Worm (Caenorhabditis elegans) whole organism, L4 larva: Measurements from ENCODE around the gene rab-7.

Source experiments
- D1046.2 ChIP-seq: fragments of 200-800 bp; sonication (Bioruptor generic); IDR thresholded peaks from 2 replicates; pipeline ENCODE4 v1.3.6; 2022; ENCODE audit warnings: missing genetic modification characterization, missing compliant biosample characterization
- F10B5.3 ChIP-seq: sonication (generic microtip); optimal IDR thresholded peaks from 2 replicates; lab custom pipeline; 2016; ENCODE audit warnings: mild to moderate bottlenecking, missing genetic modification characterization, missing compliant biosample characterization
- F49E8.2 ChIP-seq: sonication (generic microtip); optimal IDR thresholded peaks from 2 replicates; lab custom pipeline; 2016; ENCODE audit warnings: missing compliant biosample characterization, mild to moderate bottlenecking, missing genetic modification characterization, borderline replicate concordance
- T26A8.4 ChIP-seq: fragments of 200-800 bp; sonication (Bioruptor generic); IDR thresholded peaks from 2 replicates; pipeline ENCODE4 v1.3.6; 2022; ENCODE audit warnings: missing genetic modification characterization, missing compliant biosample characterization
- Y48G9A.11 ChIP-seq: fragments of 200-800 bp; sonication (Bioruptor generic); IDR thresholded peaks from 2 replicates; pipeline ENCODE4 v1.3.6; 2022; ENCODE audit warnings: missing genetic modification reagents, missing genetic modification characterization, missing compliant biosample characterization
- Y75B8A.6 ChIP-seq: fragments of 200-800 bp; sonication (Bioruptor generic); IDR thresholded peaks from 2 replicates; pipeline ENCODE4 v1.3.6; 2022; ENCODE audit warnings: missing genetic modification reagents, missing genetic modification characterization, missing compliant biosample characterization
- ZK337.2 ChIP-seq: fragments of 200-800 bp; sonication (Bioruptor generic); IDR thresholded peaks from 2 replicates; pipeline ENCODE4 v1.3.6; 2022; ENCODE audit warnings: missing genetic modification reagents, missing genetic modification characterization, missing compliant biosample characterization
- ZK546.5 ChIP-seq, 2 experiments: sonication (generic microtip); optimal IDR thresholded peaks; 2 replicates each; lab custom pipeline; 2017; ENCODE audit warnings: missing biosample characterization in 2 of 2, missing genetic modification characterization in 2 of 2
- aha-1 ChIP-seq: fragments of 150-350 bp; peaks from one replicate; lab custom pipeline; 2014; ENCODE audit warnings: missing biosample characterization, missing genetic modification characterization
- aly-2 ChIP-seq: sonication (generic microtip); optimal IDR thresholded peaks from 2 replicates; lab custom pipeline; 2018; ENCODE audit warnings: missing biosample characterization, missing genetic modification characterization
- ceh-20 ChIP-seq: fragments of 200-800 bp; sonication (Bioruptor generic); IDR thresholded peaks from 2 replicates; pipeline ENCODE4 v1.3.6; 2022; ENCODE audit warnings: missing genetic modification reagents, missing genetic modification characterization, missing compliant biosample characterization
- ceh-28 ChIP-seq: fragments of 150-350 bp; optimal IDR thresholded peaks from 2 replicates; lab custom pipeline; 2014; ENCODE audit warnings: missing biosample characterization, missing genetic modification reagents, missing genetic modification characterization
- ceh-82 ChIP-seq: sonication (generic microtip); optimal IDR thresholded peaks from 2 replicates; lab custom pipeline; 2017; ENCODE audit warnings: missing biosample characterization, missing genetic modification characterization
- daf-12 ChIP-seq: fragments of 150-350 bp; optimal IDR thresholded peaks from 2 replicates; lab custom pipeline; 2014; ENCODE audit warnings: missing biosample characterization, missing genetic modification reagents, missing genetic modification characterization
- daf-16 ChIP-seq, 3 experiments: sonication (generic microtip); optimal IDR thresholded peaks; 2 replicates each; lab custom pipeline; 2016 to 2017; ENCODE audit warnings: missing genetic modification characterization in 3 of 3, missing genetic modification reagents in 3 of 3, mild to moderate bottlenecking in 2 of 3, missing compliant biosample characterization in 2 of 3, missing biosample characterization in 1 of 3, moderate library complexity in 1 of 3
- daf-19 ChIP-seq: fragments of 200-800 bp; sonication (Bioruptor generic); conservative IDR thresholded peaks from 2 replicates; pipeline ENCODE4 v1.3.6; 2022; ENCODE audit warnings: missing genetic modification characterization, missing compliant biosample characterization
- daf-8 ChIP-seq: fragments of 200-800 bp; sonication (Bioruptor generic); IDR thresholded peaks from 2 replicates; pipeline ENCODE4 v1.3.6; 2022; ENCODE audit warnings: missing genetic modification characterization, missing compliant biosample characterization
- dmd-6 ChIP-seq: fragments of 200-800 bp; sonication (Bioruptor generic); IDR thresholded peaks from 2 replicates; pipeline ENCODE4 v1.3.6; 2022; ENCODE audit warnings: missing genetic modification reagents, missing genetic modification characterization, missing compliant biosample characterization
- egl-27 ChIP-seq: sonication (generic microtip); optimal IDR thresholded peaks from 3 replicates; lab custom pipeline; 2017; ENCODE audit warnings: missing biosample characterization, missing genetic modification reagents, missing genetic modification characterization
- hif-1 ChIP-seq, 2 experiments: sonication (generic microtip); optimal IDR thresholded peaks; 2 replicates each; lab custom pipeline; 2016 to 2017; ENCODE audit warnings: missing compliant biosample characterization in 2 of 2, missing genetic modification characterization in 2 of 2, missing genetic modification reagents in 2 of 2, missing genotype in 2 of 2, mild to moderate bottlenecking in 1 of 2
- hlh-11 ChIP-seq: fragments of 200-800 bp; sonication (Bioruptor generic); optimal IDR thresholded peaks from 2 replicates; lab custom pipeline; 2018; ENCODE audit warnings: mild to moderate bottlenecking, missing genetic modification characterization, missing compliant biosample characterization
- lim-7 ChIP-seq: fragments of 200-800 bp; sonication (Bioruptor generic); IDR thresholded peaks from 2 replicates; pipeline ENCODE4 v1.3.6; 2022; ENCODE audit warnings: missing genetic modification characterization, missing compliant biosample characterization
- lin-13 ChIP-seq: fragments of 150-350 bp; optimal IDR thresholded peaks from 2 replicates; lab custom pipeline; 2014; ENCODE audit warnings: missing biosample characterization, missing genetic modification reagents, missing genetic modification characterization
- madf-5 ChIP-seq, 2 experiments: fragments of 200-800 bp; sonication (Bioruptor generic); IDR thresholded peaks; 2 replicates each; pipeline ENCODE4 v1.3.6; 2022; ENCODE audit warnings: missing compliant biosample characterization in 2 of 2, missing genetic modification characterization in 2 of 2
- madf-9 ChIP-seq: fragments of 200-800 bp; sonication (Bioruptor generic); conservative IDR thresholded peaks from 2 replicates; pipeline ENCODE4 v1.3.6; 2022; ENCODE audit warnings: missing genetic modification reagents, missing genetic modification characterization, missing compliant biosample characterization
- mep-1 ChIP-seq: fragments of 150-350 bp; sonication (generic microtip); optimal IDR thresholded peaks from 3 replicates; lab custom pipeline; 2014; ENCODE audit warnings: missing biosample characterization, missing genetic modification characterization
- mes-2 ChIP-seq: sonication (generic microtip); optimal IDR thresholded peaks from 2 replicates; lab custom pipeline; 2016; ENCODE audit warnings: missing genotype, mild to moderate bottlenecking, missing genetic modification characterization, missing compliant biosample characterization; ENCODE audit not compliant: poor library complexity, severe bottlenecking
- mxl-2 ChIP-seq: fragments of 200-800 bp; sonication (Bioruptor generic); conservative IDR thresholded peaks from 2 replicates; pipeline ENCODE4 v1.3.6; 2022; ENCODE audit warnings: missing genetic modification reagents, missing genetic modification characterization, missing compliant biosample characterization
- nhr-11 ChIP-seq: fragments of 150-350 bp; optimal IDR thresholded peaks from 2 replicates; lab custom pipeline; 2014; ENCODE audit warnings: missing biosample characterization, missing genetic modification characterization
- nhr-111 ChIP-seq: fragments of 200-800 bp; sonication (Bioruptor generic); optimal IDR thresholded peaks from 2 replicates; lab custom pipeline; 2018; ENCODE audit warnings: mild to moderate bottlenecking, missing genetic modification characterization, missing compliant biosample characterization
- nhr-237 ChIP-seq: sonication (generic microtip); optimal IDR thresholded peaks from 2 replicates; lab custom pipeline; 2017; ENCODE audit warnings: missing biosample characterization, missing genetic modification characterization
- nhr-28 ChIP-seq: fragments of 150-350 bp; optimal IDR thresholded peaks from 2 replicates; lab custom pipeline; 2014; ENCODE audit warnings: missing biosample characterization, missing genetic modification characterization
- nhr-41 ChIP-seq: fragments of 200-800 bp; sonication (Bioruptor generic); IDR thresholded peaks from 2 replicates; pipeline ENCODE4 v1.3.6; 2022; ENCODE audit warnings: missing genetic modification reagents, missing genetic modification characterization, missing compliant biosample characterization
- nhr-42 ChIP-seq: fragments of 200-800 bp; sonication (Bioruptor generic); IDR thresholded peaks from 2 replicates; pipeline ENCODE4 v1.3.6; 2022; ENCODE audit warnings: missing genetic modification characterization, missing compliant biosample characterization
- nhr-48 ChIP-seq: sonication (generic microtip); optimal IDR thresholded peaks from 2 replicates; lab custom pipeline; 2016; ENCODE audit warnings: mild to moderate bottlenecking, missing genetic modification characterization, missing compliant biosample characterization
- pha-4 ChIP-seq, 2 experiments: fragments of 150-350 bp in 1 of 2; fragments of 200-800 bp in 1 of 2; sonication (Bioruptor generic) in 1 of 2; IDR thresholded peaks in 1 of 2; optimal IDR thresholded peaks in 1 of 2; 2 replicates each; pipeline versions ENCODE4 v1.3.6 to Lab custom; 2014 to 2022; ENCODE audit warnings: missing genetic modification characterization in 2 of 2, missing genetic modification reagents in 2 of 2, missing biosample characterization in 1 of 2, missing compliant biosample characterization in 1 of 2
- skn-1 ChIP-seq: fragments of 150-350 bp; optimal IDR thresholded peaks from 2 replicates; lab custom pipeline; 2014; ENCODE audit warnings: missing biosample characterization, missing genetic modification characterization
- snpc-1.2 ChIP-seq: fragments of 200-800 bp; sonication (Bioruptor generic); IDR thresholded peaks from 2 replicates; pipeline ENCODE4 v1.3.6; 2022; ENCODE audit warnings: missing genetic modification reagents, missing genetic modification characterization, missing compliant biosample characterization
- tag-97 ChIP-seq: fragments of 200-800 bp; sonication (Bioruptor generic); IDR thresholded peaks from 2 replicates; pipeline ENCODE4 v1.3.6; 2022; ENCODE audit warnings: missing genetic modification characterization, missing compliant biosample characterization
- tra-1 ChIP-seq: fragments of 200-800 bp; sonication (Bioruptor generic); IDR thresholded peaks from 2 replicates; pipeline ENCODE4 v1.3.6; 2022; ENCODE audit warnings: missing genetic modification reagents, missing genetic modification characterization, missing compliant biosample characterization
- unc-39 ChIP-seq: sonication (generic microtip); optimal IDR thresholded peaks from 2 replicates; lab custom pipeline; 2017; ENCODE audit warnings: missing biosample characterization, missing genetic modification characterization
- unc-62 ChIP-seq, 3 experiments: fragments of 150-350 bp in 1 of 3; sonication (generic microtip); optimal IDR thresholded peaks in 2 of 3; peaks in 1 of 3; 1 replicate in 1 of 3; 2 replicates in 2 of 3; lab custom pipeline; 2014 to 2017; ENCODE audit warnings: missing biosample characterization in 3 of 3, missing genetic modification characterization in 3 of 3, missing genetic modification reagents in 3 of 3, missing genotype in 1 of 3
- vab-7 ChIP-seq: fragments of 200-800 bp; sonication (Bioruptor generic); IDR thresholded peaks from 2 replicates; pipeline ENCODE4 v1.3.6; 2022; ENCODE audit warnings: missing genetic modification reagents, missing genetic modification characterization, missing compliant biosample characterization
- zag-1 ChIP-seq: fragments of 150-350 bp; optimal IDR thresholded peaks from 2 replicates; lab custom pipeline; 2014; ENCODE audit warnings: missing biosample characterization, missing genetic modification characterization
- zfp-3 ChIP-seq: fragments of 200-800 bp; sonication (Bioruptor generic); conservative IDR thresholded peaks from 2 replicates; pipeline ENCODE4 v1.3.6; 2022; ENCODE audit warnings: missing genetic modification reagents, missing genetic modification characterization, missing compliant biosample characterization
- zip-11 ChIP-seq: fragments of 200-800 bp; sonication (Bioruptor generic); IDR thresholded peaks from 2 replicates; pipeline ENCODE4 v1.3.6; 2022; ENCODE audit warnings: missing genetic modification characterization, missing compliant biosample characterization
- zip-2 ChIP-seq: fragments of 150-350 bp; optimal IDR thresholded peaks from 2 replicates; lab custom pipeline; 2014; ENCODE audit warnings: missing biosample characterization, missing genetic modification characterization
- ztf-11 ChIP-seq: fragments of 150-350 bp; optimal IDR thresholded peaks from 2 replicates; lab custom pipeline; 2014; ENCODE audit warnings: missing biosample characterization, missing genetic modification characterization

Gene rab-7

ce11 chrII:11967507-11968127 lies 886 bp upstream of the rab-7 start, which contains the start of gene W03C9.5 (continued):
- TF ChIP-seq nhr-11 (peak; percentile 96), zip-11 (GFP tag; lab: Robert Waterston, UW) (no peak), unc-39 (no peak), unc-62 (GFP tag; optimal IDR thresholded peaks at IDR 0.05 in 1 of 2; lab: Kevin White, UChicago) (peak in 1 of 2 experiments; percentile 78), unc-62 (tag; optimal IDR thresholded peaks at IDR 0.05; lab: Kevin White, UChicago) (no peak), nhr-42 (GFP tag; lab: Robert Waterston, UW) (peak; percentile 85; the same call in 1 of the 2 replicates), egl-27 (tag; lab: Kevin White, UChicago) (no peak), daf-16 (GFP tag; optimal IDR thresholded peaks at IDR 0.05; lab: Kevin White, UChicago) (peak in 1 of 2 experiments; percentile 14), daf-16 (tag; optimal IDR thresholded peaks at IDR 0.05; lab: Kevin White, UChicago) (peak; percentile 52), vab-7 (GFP tag; lab: Robert Waterston, UW) (peak; percentile 93), zag-1 (tag; lab: Kevin White, UChicago) (no peak), daf-8 (GFP tag; lab: Robert Waterston, UW) (no peak), F49E8.2 (tag; lab: Kevin White, UChicago) (no peak), lin-13 (GFP tag; lab: Kevin White, UChicago) (peak; percentile 97), pha-4 (GFP tag; IDR thresholded peaks at IDR 0.05; lab: Robert Waterston, UW) (peak; percentile 56; the same call in 1 of the 2 replicates), pha-4 (tag; optimal IDR thresholded peaks at IDR 0.05; lab: Kevin White, UChicago) (no peak), ZK546.5 (tag; optimal IDR thresholded peaks at IDR 0.05; lab: Kevin White, UChicago) (peak; percentile 7 to 70), ztf-11 (tag; lab: Kevin White, UChicago) (no peak), nhr-28 (tag; lab: Kevin White, UChicago) (peak; percentile 91), nhr-41 (GFP tag; lab: Robert Waterston, UW) (peak; percentile 56; the same call in 1 of the 2 replicates), nhr-237 (tag; lab: Kevin White, UChicago) (no peak), lim-7 (GFP tag; lab: Robert Waterston, UW) (peak; percentile 70; the same call in 1 of the 2 replicates), hlh-11 (peak; percentile 100), D1046.2 (GFP tag; lab: Robert Waterston, UW) (peak; percentile 83; the same call in 1 of the 2 replicates), ZK337.2 (peak; percentile 64; the same call in 1 of the 2 replicates), mes-2 (tag; lab: Kevin White, UChicago) (peak; percentile 97), madf-5 (GFP tag; IDR thresholded peaks at IDR 0.05; lab: Robert Waterston, UW) (peak in 1 of 2 experiments; percentile 67; a peak in 2 of 4 replicates), tag-97 (no peak), daf-12 (tag; lab: Kevin White, UChicago) (no peak), mxl-2 (GFP tag; lab: Robert Waterston, UW) (peak; percentile 80; the same call in 1 of the 2 replicates), zfp-3 (GFP tag; lab: Robert Waterston, UW) (peak; percentile 82), skn-1 (tag; lab: Kevin White, UChicago) (peak; percentile 39), ceh-28 (tag; lab: Kevin White, UChicago) (no peak), Y48G9A.11 (GFP tag; lab: Robert Waterston, UW) (peak; percentile 85), mep-1 (peak; percentile 97), nhr-48 (peak; percentile 61), ceh-20 (GFP tag; lab: Robert Waterston, UW) (peak; percentile 95), tra-1 (peak; percentile 75; the same call in 1 of the 2 replicates), madf-9 (GFP tag; lab: Robert Waterston, UW) (peak; percentile 92), Y75B8A.6 (GFP tag; lab: Robert Waterston, UW) (peak; percentile 85; the same call in 1 of the 2 replicates), ceh-82 (tag; lab: Kevin White, UChicago) (no peak), T26A8.4 (GFP tag; lab: Robert Waterston, UW) (peak; percentile 62), nhr-111 (GFP tag; lab: Kevin White, UChicago) (no peak), zip-2 (tag; lab: Kevin White, UChicago) (peak; percentile 20), hif-1 (tag; optimal IDR thresholded peaks at IDR 0.05; lab: Kevin White, UChicago) (peak; percentile 52 to 95), dmd-6 (GFP tag; lab: Robert Waterston, UW) (peak; percentile 94), aly-2 (tag; lab: Kevin White, UChicago) (no peak), snpc-1.2 (GFP tag; lab: Robert Waterston, UW) (no peak), F10B5.3 (tag; lab: Kevin White, UChicago) (no peak), daf-19 (no peak), aha-1 (tag; lab: Kevin White, UChicago) (peak; percentile 99)
